Worm (Caenorhabditis elegans): Measurements from ENCODE around the gene cfp-1.

The cfp-1 gene

ce11 chrIV:14034571-14034954 is 42.7 kb upstream of the cfp-1 start:
- TF ChIP-seq lin-11 (tag; optimal IDR thresholded peaks at IDR 0.05) (no peak), zag-1 (tag; optimal IDR thresholded peaks at IDR 0.05) (no peak), snpc-4 (tag; optimal IDR thresholded peaks at IDR 0.05) (no peak)

ce11 chrIV:14043680-14044079 is 33.6 kb upstream of the cfp-1 start, which contains the start of gene Y37A1B.7:
TSS of gene Y37A1B.7 (minus strand) at chrIV:14043780.
- TF ChIP-seq nhr-12 (tag; optimal IDR thresholded peaks at IDR 0.05) (no peak), snpc-4 (tag; optimal IDR thresholded peaks at IDR 0.05) (no peak), alr-1 (tag; optimal IDR thresholded peaks at IDR 0.05) (no peak), nhr-6 (tag; optimal IDR thresholded peaks at IDR 0.05) (no peak), lin-13 (GFP tag; optimal IDR thresholded peaks at IDR 0.05) (no peak), unc-62 (GFP tag; optimal IDR thresholded peaks at IDR 0.05) (no peak), dmd-4 (tag; optimal IDR thresholded peaks at IDR 0.05) (no peak), zag-1 (tag; optimal IDR thresholded peaks at IDR 0.05) (no peak), ama-1 (optimal IDR thresholded peaks at IDR 0.05) (no peak), R02D3.7 (tag; optimal IDR thresholded peaks at IDR 0.05) (no peak), nhr-25 (tag; optimal IDR thresholded peaks at IDR 0.05) (no peak), lin-39 (tag; optimal IDR thresholded peaks at IDR 0.05) (no peak), nhr-21 (tag; optimal IDR thresholded peaks at IDR 0.05) (no peak), ZK546.5 (tag; optimal IDR thresholded peaks at IDR 0.05) (no peak), unc-55 (GFP tag; optimal IDR thresholded peaks at IDR 0.05) (no peak), nhr-129 (tag; optimal IDR thresholded peaks at IDR 0.05) (no peak), egl-27 (tag; optimal IDR thresholded peaks at IDR 0.05) (no peak), elt-3 (tag; optimal IDR thresholded peaks at IDR 0.05) (no peak), sma-3 (GFP tag; optimal IDR thresholded peaks at IDR 0.05) (no peak)

- TF ChIP-seq zag-1 (tag; optimal IDR thresholded peaks at IDR 0.05): no peak
- no peak for TF ChIP-seq snpc-4 (tag; optimal IDR thresholded peaks at IDR 0.05)
- peak; percentile 32 for TF ChIP-seq nhr-129 (tag; optimal IDR thresholded peaks at IDR 0.05)
These were observed 30.5 kb upstream of the cfp-1 start for ce11 chrIV:14046777-14047176.

ce11 chrIV:14050442-14050841 is 26.8 kb upstream of the cfp-1 start:
- no peak for TF ChIP-seq ztf-11 (tag; optimal IDR thresholded peaks at IDR 0.05)
- no peak for TF ChIP-seq ama-1 (optimal IDR thresholded peaks at IDR 0.05)
- peak; percentile 76 for TF ChIP-seq fos-1 (tag; optimal IDR thresholded peaks at IDR 0.05)
- no peak for TF ChIP-seq mdl-1 (tag; optimal IDR thresholded peaks at IDR 0.05)
- TF ChIP-seq nhr-77 (tag; optimal IDR thresholded peaks at IDR 0.05): no peak
- TF ChIP-seq sma-3 (GFP tag; optimal IDR thresholded peaks at IDR 0.05): no peak
- TF ChIP-seq crh-2 (tag; optimal IDR thresholded peaks at IDR 0.05): peak; percentile 30
- peak; percentile 31 for TF ChIP-seq nhr-129 (tag; optimal IDR thresholded peaks at IDR 0.05)
- TF ChIP-seq unc-39 (tag; optimal IDR thresholded peaks at IDR 0.05): no peak
- TF ChIP-seq nhr-12 (tag; optimal IDR thresholded peaks at IDR 0.05): no peak
- TF ChIP-seq skn-1 (tag; optimal IDR thresholded peaks at IDR 0.05): peak; percentile 88
- no peak for TF ChIP-seq R02D3.7 (tag; optimal IDR thresholded peaks at IDR 0.05)

- TF ChIP-seq nhr-6 (tag; optimal IDR thresholded peaks at IDR 0.05): no peak
These were observed 26.3 kb upstream of the cfp-1 start, which contains the start of gene semo-1 for ce11 chrIV:14050900-14051299. TSS of gene semo-1 (plus strand) at chrIV:14051200.

- TF ChIP-seq snpc-4 (tag; optimal IDR thresholded peaks at IDR 0.05) (no peak), nhr-77 (tag; optimal IDR thresholded peaks at IDR 0.05) (no peak), Y55F3AM.14 (GFP tag; optimal IDR thresholded peaks at IDR 0.05) (no peak), egl-27 (tag; optimal IDR thresholded peaks at IDR 0.05) (no peak), lin-11 (tag; optimal IDR thresholded peaks at IDR 0.05) (no peak), mbf-1 (tag; optimal IDR thresholded peaks at IDR 0.05) (no peak), ceh-82 (tag; optimal IDR thresholded peaks at IDR 0.05) (no peak), sma-3 (GFP tag; optimal IDR thresholded peaks at IDR 0.05) (no peak), C34F6.9 (tag; optimal IDR thresholded peaks at IDR 0.05) (no peak), skn-1 (tag; optimal IDR thresholded peaks at IDR 0.05) (no peak), zag-1 (tag; optimal IDR thresholded peaks at IDR 0.05) (no peak), nhr-11 (tag; optimal IDR thresholded peaks at IDR 0.05) (no peak), nhr-12 (tag; optimal IDR thresholded peaks at IDR 0.05) (no peak), sem-4 (tag; optimal IDR thresholded peaks at IDR 0.05) (no peak), aly-2 (tag; optimal IDR thresholded peaks at IDR 0.05) (no peak)
These were observed 16.6 kb upstream of the cfp-1 start, which contains the start of gene Y37A1B.4 for ce11 chrIV:14060612-14061011. TSS of gene Y37A1B.4 (minus strand) at chrIV:14060712.

Measured in whole organism, L2 larva.